Worm (Caenorhabditis elegans): ENCODE data around the gene C35C5.10.

DNA sequence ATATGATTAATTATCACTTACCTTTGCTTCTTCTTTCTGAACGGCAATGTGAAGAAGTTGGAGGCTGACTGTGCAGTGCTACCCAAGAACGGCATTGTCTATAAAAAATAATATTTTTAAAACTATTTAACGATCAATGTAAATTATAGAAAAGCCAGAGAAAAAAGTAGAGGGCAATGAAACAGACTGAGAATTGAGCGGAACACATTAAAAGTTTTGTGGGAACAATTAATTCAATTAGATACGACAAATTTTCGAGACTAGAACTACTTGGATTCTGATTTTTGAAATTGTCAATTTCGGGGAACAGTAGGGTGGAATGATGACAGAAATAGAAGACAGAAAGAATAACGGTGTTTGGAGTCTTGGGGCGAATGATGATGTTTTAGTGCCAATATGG is 35.6 kb downstream of the C35C5.10 start, which contains the start of gene F52D10.2:
- TF ChIP-seq alr-1 (tag; optimal IDR thresholded peaks at IDR 0.05; ENCODE audit: borderline replicate concordance) (no peak), tbx-2 (tag; optimal IDR thresholded peaks at IDR 0.05) (no peak)
